Worm (Caenorhabditis elegans) whole organism, early embryonic: ENCODE data around the gene spp-13.
A peak's percentile ranks its signal among the peaks of the same experiment; 100 is the strongest.
"Not testable (repeated sequence)": the region's sequence is repeated elsewhere in the genome, so short reads cannot be mapped to it uniquely, and the experiment has no call there.

Experiments used
- B0310.2 ChIP-seq: sonication (generic microtip); optimal IDR thresholded peaks from 2 replicates; lab custom pipeline; 2016; ENCODE audit warnings: mild to moderate bottlenecking, missing genetic modification characterization, missing compliant biosample characterization
- F13C5.2 ChIP-seq: sonication (generic microtip); optimal IDR thresholded peaks from 2 replicates; lab custom pipeline; 2017; ENCODE audit warnings: mild to moderate bottlenecking, missing genetic modification characterization, inconsistent platforms, missing compliant biosample characterization
- aly-1 ChIP-seq: sonication (generic microtip); optimal IDR thresholded peaks from 2 replicates; lab custom pipeline; 2016; ENCODE audit warnings: missing genetic modification characterization, missing compliant biosample characterization
- ama-1 ChIP-seq: fragments of 150-350 bp; optimal IDR thresholded peaks from 2 replicates; lab custom pipeline; 2014
- ceh-13 ChIP-seq: fragments of 200-800 bp; sonication (Bioruptor generic); optimal IDR thresholded peaks from 2 replicates; lab custom pipeline; 2018; ENCODE audit warnings: mild to moderate bottlenecking, missing genetic modification characterization, missing compliant biosample characterization
- ceh-36 ChIP-seq: sonication (generic microtip); optimal IDR thresholded peaks from 2 replicates; lab custom pipeline; 2016; ENCODE audit warnings: missing genetic modification characterization, inconsistent platforms, missing compliant biosample characterization
- ets-7 ChIP-seq: sonication (generic microtip); optimal IDR thresholded peaks from 2 replicates; lab custom pipeline; 2016; ENCODE audit warnings: missing genotype, missing genetic modification characterization, missing compliant biosample characterization
- flt-1 ChIP-seq: fragments of 200-800 bp; sonication (Bioruptor generic); IDR thresholded peaks from 2 replicates; pipeline ENCODE4 v1.3.6; 2022; ENCODE audit warnings: missing genetic modification characterization, missing compliant biosample characterization
- hmbx-1 ChIP-seq: sonication (generic microtip); optimal IDR thresholded peaks from 2 replicates; lab custom pipeline; 2016; ENCODE audit warnings: mild to moderate bottlenecking, missing genetic modification characterization, missing compliant biosample characterization
- hmg-4 ChIP-seq: fragments of 200-800 bp; sonication (Bioruptor generic); optimal IDR thresholded peaks from 2 replicates; lab custom pipeline; 2018; ENCODE audit warnings: mild to moderate bottlenecking, missing genetic modification characterization, missing compliant biosample characterization
- hnd-1 ChIP-seq: sonication (generic microtip); optimal IDR thresholded peaks from 2 replicates; lab custom pipeline; 2016; ENCODE audit warnings: missing genetic modification characterization, missing compliant biosample characterization
- pes-1 ChIP-seq: fragments of 200-800 bp; sonication (Bioruptor generic); IDR thresholded peaks from 2 replicates; pipeline ENCODE4 v1.3.6; 2022; ENCODE audit warnings: missing genetic modification reagents, missing genetic modification characterization, missing compliant biosample characterization
- scrt-1 ChIP-seq: fragments of 200-800 bp; sonication (Bioruptor generic); IDR thresholded peaks from 2 replicates; pipeline ENCODE4 v1.3.6; 2022; ENCODE audit warnings: missing genetic modification characterization, missing compliant biosample characterization
- sea-1 ChIP-seq: fragments of 200-800 bp; sonication (Bioruptor generic); conservative IDR thresholded peaks from 2 replicates; pipeline ENCODE4 v1.3.6; 2022; ENCODE audit warnings: missing genetic modification characterization, missing compliant biosample characterization
- tbx-11 ChIP-seq: fragments of 200-800 bp; sonication (Bioruptor generic); IDR thresholded peaks from 2 replicates; pipeline ENCODE4 v1.3.6; 2022; ENCODE audit warnings: missing genetic modification characterization, missing compliant biosample characterization
- tbx-37 ChIP-seq: fragments of 200-800 bp; sonication (Bioruptor generic); conservative IDR thresholded peaks from 2 replicates; pipeline ENCODE4 v1.3.6; 2022; ENCODE audit warnings: missing genetic modification reagents, missing genetic modification characterization, missing compliant biosample characterization
- tra-4 ChIP-seq: sonication (generic microtip); optimal IDR thresholded peaks from 2 replicates; lab custom pipeline; 2017; ENCODE audit warnings: missing genetic modification characterization, missing compliant biosample characterization

spp-13 gene

DNA sequence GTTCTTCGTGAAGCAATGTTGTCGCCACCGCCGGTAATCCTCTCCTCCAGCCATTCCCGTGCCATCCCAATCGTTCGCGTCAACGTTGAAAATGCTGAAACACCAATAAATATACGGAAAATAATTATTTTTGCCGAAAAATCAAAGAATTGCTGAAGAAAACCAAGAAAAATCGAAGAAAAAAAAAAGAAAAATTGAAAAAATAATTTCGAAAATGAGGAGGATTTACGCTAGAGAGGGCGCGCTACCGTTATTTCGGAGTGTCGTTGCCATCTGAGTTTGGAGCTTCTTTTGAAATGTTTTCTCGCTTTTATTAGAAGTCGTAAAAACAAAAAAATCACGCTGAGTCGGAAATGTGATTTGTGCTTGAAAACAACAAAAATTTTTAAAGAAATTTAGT lies 7.6 kb downstream of the spp-13 start, which contains the start of gene F08F1.9:
Gene F08F1.9, minus strand, starts transcription at position 101 of the 400 bp plus-strand sequence.
- TF ChIP-seq sea-1 (GFP tag; lab: Robert Waterston, UW); scrt-1 (GFP tag; lab: Robert Waterston, UW); F13C5.2: not testable (repeated sequence)

DNA sequence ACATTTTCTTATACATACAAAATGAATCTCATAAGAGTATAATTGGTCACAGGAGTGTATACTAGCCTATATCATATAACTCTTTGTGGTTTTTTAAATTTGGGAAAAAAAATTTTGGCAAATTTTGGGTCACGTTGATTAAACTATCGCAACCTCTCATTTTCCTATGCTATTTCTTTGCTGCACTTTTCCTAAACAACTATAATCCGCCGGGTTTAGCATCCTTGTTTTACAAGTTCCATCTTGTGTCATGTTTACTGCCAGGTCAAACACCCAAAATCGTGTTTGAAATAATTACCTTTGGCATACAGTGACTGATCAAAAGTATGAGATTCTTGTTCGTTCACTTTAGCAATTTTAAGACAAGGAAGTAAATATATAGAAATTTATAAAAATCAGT lies 10.1 kb downstream of the spp-13 start, which contains the start of gene sulp-3:
Gene sulp-3, minus strand, starts transcription at position 101 of the 400 bp plus-strand sequence.
- TF ChIP-seq tra-4 (tag; lab: Kevin White, UChicago) = no peak
- TF ChIP-seq sea-1 (GFP tag; lab: Robert Waterston, UW) = no peak
- no peak for TF ChIP-seq hnd-1 (tag; lab: Kevin White, UChicago)
- TF ChIP-seq aly-1 (tag; lab: Kevin White, UChicago) = no peak

- TF ChIP-seq hmg-4 (GFP tag; lab: Kevin White, UChicago) (no peak), ama-1 (lab: Kevin White, UChicago) (no peak)
Observed at ce11 chrX:8406815-8407214, 11.5 kb downstream of the spp-13 start.

DNA sequence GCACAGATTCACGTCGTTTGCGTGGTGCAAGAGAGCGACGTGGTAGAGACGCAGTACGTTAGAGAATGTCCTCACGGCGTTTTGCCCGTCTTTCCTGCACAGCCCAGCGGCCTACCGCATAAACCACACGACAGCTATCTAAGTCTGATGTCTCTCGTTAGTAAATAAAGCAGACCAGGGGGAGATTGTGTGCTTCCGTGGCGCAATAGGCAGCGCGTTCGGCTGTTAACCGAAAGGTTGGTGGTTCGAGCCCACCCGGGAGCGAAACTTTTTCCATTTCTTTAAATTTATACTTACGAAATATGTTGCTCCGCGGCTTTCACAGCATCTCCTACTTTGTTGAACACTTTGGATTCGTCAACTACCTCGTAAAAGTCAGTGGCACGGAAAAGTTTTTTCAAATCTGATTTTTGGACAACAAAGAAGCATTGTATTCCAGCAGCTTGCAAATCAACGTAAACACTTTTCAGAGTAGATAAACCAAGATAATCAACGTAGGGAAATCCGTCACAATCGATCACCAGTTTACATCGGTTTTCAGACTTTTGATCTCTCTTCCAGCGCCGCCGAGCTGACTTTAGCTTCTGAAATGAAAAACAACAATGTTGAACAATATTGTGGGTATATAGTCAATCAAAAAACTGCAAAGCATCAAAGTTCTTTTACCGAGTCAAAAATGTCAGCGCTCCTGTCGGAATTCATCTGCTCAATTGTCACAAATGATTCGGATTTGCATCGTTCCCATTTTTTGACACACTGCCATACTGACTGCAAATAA lies 13.8 kb downstream of the spp-13 start:
- TF ChIP-seq B0310.2 (tag; lab: Kevin White, UChicago) = peak; percentile 97
- no peak for TF ChIP-seq ama-1 (lab: Kevin White, UChicago)
- TF ChIP-seq F13C5.2 = peak; percentile 98
- peak; percentile 88 for TF ChIP-seq hnd-1 (tag; lab: Kevin White, UChicago)
- peak; percentile 87 for TF ChIP-seq hmbx-1 (tag; lab: Kevin White, UChicago)
- TF ChIP-seq ceh-13 (GFP tag; lab: Kevin White, UChicago) = peak; percentile 90
- peak; percentile 99 for TF ChIP-seq hmg-4 (GFP tag; lab: Kevin White, UChicago)
- TF ChIP-seq scrt-1 (GFP tag; lab: Robert Waterston, UW) = peak; percentile 98
- TF ChIP-seq ceh-36 (tag; lab: Kevin White, UChicago) = peak; percentile 91
- peak; percentile 93 for TF ChIP-seq ets-7 (tag; lab: Kevin White, UChicago)
- TF ChIP-seq sea-1 (GFP tag; lab: Robert Waterston, UW) = peak; percentile 99
- peak; percentile 97 for TF ChIP-seq pes-1 (GFP tag; lab: Robert Waterston, UW)
- TF ChIP-seq tbx-37 (GFP tag; lab: Robert Waterston, UW) = peak; percentile 97
- TF ChIP-seq tra-4 (tag; lab: Kevin White, UChicago) = peak; percentile 85
- TF ChIP-seq aly-1 (tag; lab: Kevin White, UChicago) = peak; percentile 98
- peak; percentile 96 for TF ChIP-seq tbx-11 (GFP tag; lab: Robert Waterston, UW)
- peak; percentile 97 for TF ChIP-seq flt-1

DNA sequence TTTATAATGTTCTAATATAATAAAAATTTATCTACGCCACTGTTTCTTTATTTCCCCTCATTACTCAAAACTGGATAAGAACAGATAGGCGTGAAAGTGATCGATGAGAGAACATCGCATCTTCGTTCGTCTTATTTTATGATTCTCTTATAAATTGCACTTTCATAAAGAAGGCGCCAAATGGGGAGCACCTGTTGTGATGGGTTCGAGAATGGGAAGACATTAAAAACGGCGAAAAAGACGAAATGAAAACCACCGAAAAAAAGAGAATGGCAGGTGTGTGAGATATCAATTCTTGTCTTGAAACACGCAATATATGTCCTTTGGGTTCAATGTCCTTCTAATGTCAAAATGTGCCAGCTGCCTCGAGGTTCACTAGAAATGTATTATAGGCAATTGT lies 24.0 kb downstream of the spp-13 start:
- TF ChIP-seq hmbx-1 (tag; lab: Kevin White, UChicago) = no peak
- no peak for TF ChIP-seq flt-1
- TF ChIP-seq ama-1 (lab: Kevin White, UChicago) = no peak
- no peak for TF ChIP-seq B0310.2 (tag; lab: Kevin White, UChicago)
- TF ChIP-seq ets-7 (tag; lab: Kevin White, UChicago) = no peak

- peak; percentile 24 for TF ChIP-seq hmg-4 (GFP tag; lab: Kevin White, UChicago)
- TF ChIP-seq ceh-36 (tag; lab: Kevin White, UChicago) = no peak
Observed at ce11 chrX:8392539-8392996, 25.8 kb downstream of the spp-13 start, which contains the start of gene wrk-1. wrk-1 (minus strand) TSS chrX:8392589.

DNA sequence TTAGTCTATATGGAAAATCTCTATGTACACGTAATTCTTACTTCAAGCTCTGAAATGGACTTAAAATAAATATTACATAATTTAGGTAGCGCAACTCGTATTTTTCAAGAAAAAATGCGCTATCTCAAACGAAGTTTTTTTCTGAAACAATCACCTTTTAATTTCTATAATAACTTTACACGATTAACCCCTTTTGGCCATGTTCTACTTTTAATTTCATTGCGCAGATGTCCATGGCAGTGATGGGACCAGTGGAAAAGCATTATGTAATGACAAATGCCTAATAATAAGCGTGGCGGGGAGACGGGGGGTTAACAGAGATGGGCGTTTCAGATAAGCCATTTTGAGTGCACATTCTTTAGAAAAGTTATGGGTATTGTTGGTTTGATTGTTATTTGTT lies 26.8 kb downstream of the spp-13 start:
- no peak for TF ChIP-seq pes-1 (GFP tag; lab: Robert Waterston, UW)
- TF ChIP-seq aly-1 (tag; lab: Kevin White, UChicago) = no peak
- TF ChIP-seq sea-1 (GFP tag; lab: Robert Waterston, UW) = no peak
- no peak for TF ChIP-seq ceh-36 (tag; lab: Kevin White, UChicago)
- no peak for TF ChIP-seq F13C5.2
- TF ChIP-seq B0310.2 (tag; lab: Kevin White, UChicago) = no peak
- TF ChIP-seq tra-4 (tag; lab: Kevin White, UChicago) = no peak
- TF ChIP-seq tbx-37 (GFP tag; lab: Robert Waterston, UW) = no peak

- TF ChIP-seq scrt-1 (GFP tag; lab: Robert Waterston, UW) (no peak), pes-1 (GFP tag; lab: Robert Waterston, UW) (no peak), ceh-36 (tag; lab: Kevin White, UChicago) (no peak), flt-1 (no peak), aly-1 (tag; lab: Kevin White, UChicago) (no peak), ceh-13 (GFP tag; lab: Kevin White, UChicago) (no peak), F13C5.2 (no peak), hmg-4 (GFP tag; lab: Kevin White, UChicago) (no peak), ets-7 (tag; lab: Kevin White, UChicago) (no peak), tbx-37 (GFP tag; lab: Robert Waterston, UW) (no peak), hnd-1 (tag; lab: Kevin White, UChicago) (no peak), B0310.2 (tag; lab: Kevin White, UChicago) (no peak), tbx-11 (GFP tag; lab: Robert Waterston, UW) (no peak)
Observed at ce11 chrX:8390508-8390907, 27.8 kb downstream of the spp-13 start.
